Worm (Caenorhabditis elegans) whole organism, late embryonic: ENCODE results near the gene F55A11.7.
A peak's percentile ranks its signal among the peaks of the same experiment; 100 is the strongest.

Experiments used
- F13H6.1 ChIP-seq: sonication (generic microtip); optimal IDR thresholded peaks from 2 replicates; lab custom pipeline; 2016; ENCODE audit warnings: missing genetic modification characterization, missing compliant biosample characterization
- K09A11.1 ChIP-seq: sonication (generic microtip); optimal IDR thresholded peaks from 2 replicates; lab custom pipeline; 2017; ENCODE audit warnings: antibody characterized with exemption, mild to moderate bottlenecking, missing genetic modification characterization, missing compliant biosample characterization; ENCODE audit not compliant: insufficient read depth
- ama-1 ChIP-seq: fragments of 150-350 bp; optimal IDR thresholded peaks from 2 replicates; lab custom pipeline; 2014
- ceh-18 ChIP-seq: sonication (generic microtip); optimal IDR thresholded peaks from 2 replicates; lab custom pipeline; 2016; ENCODE audit warnings: missing genetic modification characterization, missing compliant biosample characterization
- ceh-24 ChIP-seq: sonication (generic microtip); optimal IDR thresholded peaks from 2 replicates; lab custom pipeline; 2016; ENCODE audit warnings: mild to moderate bottlenecking, missing genetic modification characterization, missing compliant biosample characterization
- ceh-30 ChIP-seq: fragments of 150-350 bp; optimal IDR thresholded peaks from 2 replicates; lab custom pipeline; 2014; ENCODE audit warnings: missing biosample characterization, missing genetic modification characterization
- che-1 ChIP-seq: sonication (generic microtip); optimal IDR thresholded peaks from 2 replicates; lab custom pipeline; 2016; ENCODE audit warnings: mild to moderate bottlenecking, missing genetic modification characterization, missing compliant biosample characterization
- dmd-4 ChIP-seq: sonication (generic microtip); optimal IDR thresholded peaks from 2 replicates; lab custom pipeline; 2016; ENCODE audit warnings: borderline replicate concordance, missing genetic modification characterization, missing compliant biosample characterization
- dve-1 ChIP-seq: sonication (generic microtip); optimal IDR thresholded peaks from 2 replicates; lab custom pipeline; 2017; ENCODE audit warnings: antibody characterized with exemption, mild to moderate bottlenecking, missing genetic modification characterization, missing compliant biosample characterization
- elt-2 ChIP-seq: sonication (generic microtip); optimal IDR thresholded peaks from 2 replicates; lab custom pipeline; 2016; ENCODE audit warnings: missing genetic modification reagents, missing genetic modification characterization, missing compliant biosample characterization
- elt-4 ChIP-seq: sonication (generic microtip); optimal IDR thresholded peaks from 2 replicates; lab custom pipeline; 2016; ENCODE audit warnings: missing genetic modification characterization, missing compliant biosample characterization
- ets-4 ChIP-seq: sonication (generic microtip); optimal IDR thresholded peaks from 2 replicates; lab custom pipeline; 2016; ENCODE audit warnings: missing genetic modification characterization, missing compliant biosample characterization
- eyg-1 ChIP-seq: sonication (generic microtip); optimal IDR thresholded peaks from 2 replicates; lab custom pipeline; 2016; ENCODE audit warnings: missing genotype, missing genetic modification characterization, missing compliant biosample characterization
- fax-1 ChIP-seq: sonication (generic microtip); optimal IDR thresholded peaks from 2 replicates; lab custom pipeline; 2016; ENCODE audit warnings: missing genotype, missing genetic modification characterization, missing compliant biosample characterization
- hlh-6 ChIP-seq: sonication (generic microtip); optimal IDR thresholded peaks from 2 replicates; lab custom pipeline; 2016; ENCODE audit warnings: missing genotype, missing genetic modification characterization, missing compliant biosample characterization
- hlh-8 ChIP-seq: sonication (generic microtip); optimal IDR thresholded peaks from 2 replicates; lab custom pipeline; 2016; ENCODE audit warnings: missing genotype, missing genetic modification characterization, missing compliant biosample characterization
- lim-6 ChIP-seq: sonication (generic microtip); optimal IDR thresholded peaks from 2 replicates; lab custom pipeline; 2016; ENCODE audit warnings: missing genetic modification characterization, missing compliant biosample characterization
- lin-11 ChIP-seq: fragments of 200-800 bp; sonication (Bioruptor generic); optimal IDR thresholded peaks from 2 replicates; lab custom pipeline; 2018; ENCODE audit warnings: mild to moderate bottlenecking, missing genetic modification characterization, missing compliant biosample characterization
- madf-2 ChIP-seq: sonication (generic microtip); optimal IDR thresholded peaks from 2 replicates; lab custom pipeline; 2017; ENCODE audit warnings: missing genetic modification characterization, missing compliant biosample characterization
- nhr-11 ChIP-seq: fragments of 150-350 bp; optimal IDR thresholded peaks from 2 replicates; lab custom pipeline; 2014; ENCODE audit warnings: missing biosample characterization, missing genetic modification characterization
- nhr-232 ChIP-seq: sonication (generic microtip); optimal IDR thresholded peaks from 2 replicates; lab custom pipeline; 2016; ENCODE audit warnings: missing genetic modification characterization, missing compliant biosample characterization
- npax-4 ChIP-seq: sonication (generic microtip); optimal IDR thresholded peaks from 2 replicates; lab custom pipeline; 2016; ENCODE audit warnings: missing genetic modification characterization, missing compliant biosample characterization
- odd-2 ChIP-seq: sonication (generic microtip); optimal IDR thresholded peaks from 2 replicates; lab custom pipeline; 2017; ENCODE audit warnings: antibody characterized with exemption, mild to moderate bottlenecking, missing genetic modification characterization, missing compliant biosample characterization
- pat-9 ChIP-seq: fragments of 200-800 bp; sonication (Bioruptor generic); optimal IDR thresholded peaks from 2 replicates; lab custom pipeline; 2018; ENCODE audit warnings: mild to moderate bottlenecking, missing genetic modification characterization, moderate library complexity, missing compliant biosample characterization
- pax-1 ChIP-seq: fragments of 150-350 bp; optimal IDR thresholded peaks from 2 replicates; lab custom pipeline; 2014; ENCODE audit warnings: missing biosample characterization, missing genetic modification characterization
- pqm-1 ChIP-seq: sonication (generic microtip); optimal IDR thresholded peaks from 2 replicates; lab custom pipeline; 2016; ENCODE audit warnings: missing genetic modification characterization, missing compliant biosample characterization
- ref-2 ChIP-seq: sonication (generic microtip); optimal IDR thresholded peaks from 2 replicates; lab custom pipeline; 2016; ENCODE audit warnings: missing genetic modification characterization, missing compliant biosample characterization
- rnt-1 ChIP-seq: sonication (generic microtip); optimal IDR thresholded peaks from 2 replicates; lab custom pipeline; 2016; ENCODE audit warnings: missing genetic modification characterization, missing compliant biosample characterization
- sdc-2 ChIP-seq: sonication (generic microtip); optimal IDR thresholded peaks from 2 replicates; lab custom pipeline; 2016; ENCODE audit warnings: missing genotype, missing genetic modification characterization, missing compliant biosample characterization
- tbx-2 ChIP-seq: sonication (generic microtip); optimal IDR thresholded peaks from 2 replicates; lab custom pipeline; 2016; ENCODE audit warnings: missing genetic modification characterization, missing compliant biosample characterization
- tbx-7 ChIP-seq: sonication (generic microtip); optimal IDR thresholded peaks from 2 replicates; lab custom pipeline; 2016; ENCODE audit warnings: missing genotype, missing genetic modification characterization, missing compliant biosample characterization
- ttx-3 ChIP-seq: sonication (generic microtip); optimal IDR thresholded peaks from 2 replicates; lab custom pipeline; 2016; ENCODE audit warnings: missing genetic modification reagents, missing genetic modification characterization, missing compliant biosample characterization
- unc-3 ChIP-seq, 2 experiments: fragments of 200-800 bp in 1 of 2; sonication (Bioruptor generic) in 1 of 2; sonication (generic microtip) in 1 of 2; conservative IDR thresholded peaks in 1 of 2; optimal IDR thresholded peaks in 1 of 2; 2 replicates each; pipeline versions ENCODE4 v1.3.6 to Lab custom; 2016 to 2022; ENCODE audit warnings: missing compliant biosample characterization in 2 of 2, missing genetic modification characterization in 2 of 2, missing genetic modification reagents in 1 of 2
- unc-42 ChIP-seq: sonication (generic microtip); optimal IDR thresholded peaks from 2 replicates; lab custom pipeline; 2016; ENCODE audit warnings: missing genotype, missing genetic modification characterization, missing compliant biosample characterization
- unc-86 ChIP-seq: sonication (generic microtip); optimal IDR thresholded peaks from 2 replicates; lab custom pipeline; 2016; ENCODE audit warnings: missing genetic modification characterization, missing compliant biosample characterization
- zip-5 ChIP-seq: sonication (generic microtip); optimal IDR thresholded peaks from 2 replicates; lab custom pipeline; 2016; ENCODE audit warnings: missing genetic modification characterization, missing compliant biosample characterization
- ztf-16 ChIP-seq: sonication (generic microtip); optimal IDR thresholded peaks from 2 replicates; lab custom pipeline; 2017; ENCODE audit warnings: missing genetic modification characterization, missing compliant biosample characterization

F55A11.7 gene

DNA sequence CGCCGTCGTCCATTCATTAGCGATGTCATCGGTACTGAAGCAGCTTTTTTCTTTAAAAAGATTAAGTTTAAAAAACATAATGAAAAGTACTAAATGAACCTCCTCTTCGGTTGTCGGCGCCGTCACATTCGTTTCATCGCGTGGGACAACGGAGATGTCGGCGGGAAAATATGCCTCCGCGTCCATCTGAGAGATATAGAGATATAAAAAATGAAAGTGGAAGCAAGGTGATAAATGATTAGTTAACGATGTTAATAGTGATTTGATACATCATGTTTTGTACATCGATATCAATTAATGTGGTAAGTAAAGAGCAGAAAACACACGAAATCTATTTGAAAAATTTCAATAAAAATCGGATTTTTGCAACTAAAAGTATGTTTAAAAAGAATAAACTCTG lies at the start of gene F55A11.7:
Gene F55A11.7 (minus strand): TSS at position 186 of the 400 bp plus-strand sequence.
- TF ChIP-seq npax-4 (no peak), elt-4 (tag; lab: Kevin White, UChicago) (no peak), unc-3 (GFP tag; conservative IDR thresholded peaks at IDR 0.05; lab: Robert Waterston, UW) (no peak), unc-3 (tag; optimal IDR thresholded peaks at IDR 0.05; lab: Kevin White, UChicago) (no peak), odd-2 (no peak), K09A11.1 (no peak), pax-1 (tag; lab: Kevin White, UChicago) (no peak)

DNA sequence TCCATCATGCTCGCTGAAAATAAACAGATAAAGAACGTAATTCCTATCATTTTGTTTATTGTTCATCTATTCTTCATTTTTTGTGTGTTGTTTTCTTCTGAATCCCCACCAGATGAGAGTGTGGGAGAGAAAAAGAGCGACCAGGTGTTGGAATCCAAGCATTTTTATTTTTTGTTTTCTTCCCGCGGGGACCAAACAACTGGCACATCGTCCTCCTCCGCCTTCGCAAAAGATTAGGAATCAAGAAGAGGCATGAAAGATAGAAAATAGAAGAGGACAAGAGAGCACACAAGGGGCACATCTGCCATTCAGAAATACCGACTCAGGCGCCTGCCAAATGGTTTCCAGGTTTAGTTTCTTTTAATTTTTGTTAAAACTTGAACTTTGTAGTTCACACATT lies 48.8 kb upstream of the F55A11.7 start, which contains the start of gene R13H4.2:
Gene R13H4.2 (plus strand): TSS at position 319 of the 400 bp plus-strand sequence.
- TF ChIP-seq ceh-18 (tag; lab: Kevin White, UChicago) (peak; percentile 55), unc-3 (GFP tag; conservative IDR thresholded peaks at IDR 0.05; lab: Robert Waterston, UW) (no peak), unc-3 (tag; optimal IDR thresholded peaks at IDR 0.05; lab: Kevin White, UChicago) (no peak)
- TF ChIP-seq, all 69 proteins: peak for 1

DNA sequence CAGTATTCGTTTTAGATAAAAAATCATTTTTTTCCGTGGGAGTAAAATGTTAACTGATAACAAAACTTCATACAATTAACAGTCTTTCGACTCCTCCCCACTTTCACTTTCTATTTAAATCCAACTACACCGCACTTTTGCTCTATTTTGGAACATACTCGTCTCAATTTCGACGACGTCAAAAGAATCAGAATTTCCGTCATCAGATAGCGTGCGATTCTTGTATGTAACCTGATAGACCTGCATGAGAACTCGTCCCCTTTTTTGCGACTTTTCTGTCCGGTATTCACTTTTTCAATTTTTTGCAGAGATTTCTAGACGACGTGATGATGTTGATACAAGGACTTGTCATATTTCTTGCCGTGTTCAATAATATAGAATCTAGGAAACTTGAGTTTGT lies 46.1 kb upstream of the F55A11.7 start, which contains the start of gene pho-8:
Gene pho-8 (plus strand): TSS at position 301 of the 400 bp plus-strand sequence.
- TF ChIP-seq lim-6 = no peak
- no peak for TF ChIP-seq lin-11 (tag; lab: Kevin White, UChicago)
- no peak for TF ChIP-seq ref-2
- no peak for TF ChIP-seq hlh-6 (tag; lab: Kevin White, UChicago)
- TF ChIP-seq elt-2 (tag; lab: Kevin White, UChicago) = no peak
- TF ChIP-seq ttx-3 (tag; lab: Kevin White, UChicago) = no peak
- TF ChIP-seq hlh-8 (tag; lab: Kevin White, UChicago) = no peak
- no peak for TF ChIP-seq ets-4 (tag; lab: Kevin White, UChicago)
- no peak for TF ChIP-seq unc-86
- TF ChIP-seq rnt-1 (tag; lab: Kevin White, UChicago) = no peak
- no peak for TF ChIP-seq F13H6.1 (tag; lab: Kevin White, UChicago)
- no peak for TF ChIP-seq dmd-4 (tag; lab: Kevin White, UChicago)
- no peak for TF ChIP-seq madf-2 (tag; lab: Kevin White, UChicago)
- TF ChIP-seq nhr-232 (tag; lab: Kevin White, UChicago) = no peak
- TF ChIP-seq ztf-16 = no peak
- TF ChIP-seq, all 69 proteins: peak for 0

DNA sequence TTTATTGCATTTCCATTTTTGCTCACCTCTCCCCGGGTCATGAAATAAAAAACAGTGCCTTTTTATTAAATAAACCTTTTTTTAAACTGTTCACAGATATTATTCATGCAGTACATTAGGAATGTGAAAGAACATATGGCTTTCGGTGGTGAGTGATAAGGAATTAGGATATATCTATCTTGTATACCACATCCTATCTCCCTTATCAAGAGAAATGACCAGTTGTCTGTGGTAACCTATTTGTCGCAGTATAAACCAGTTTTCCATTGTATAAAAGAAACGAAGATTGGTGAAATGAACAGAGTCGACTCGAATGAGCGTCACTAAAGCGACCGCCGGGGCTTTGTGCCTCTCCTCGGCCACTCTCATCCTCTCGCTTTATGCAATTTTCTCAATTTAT lies 42.0 kb upstream of the F55A11.7 start, which contains the start of gene col-158:
Gene col-158 (plus strand): TSS at position 301 of the 400 bp plus-strand sequence.
- TF ChIP-seq pat-9 (tag; lab: Kevin White, UChicago) (no peak), zip-5 (tag; lab: Kevin White, UChicago) (no peak), pqm-1 (tag; lab: Kevin White, UChicago) (no peak), elt-4 (tag; lab: Kevin White, UChicago) (no peak), F13H6.1 (tag; lab: Kevin White, UChicago) (no peak), K09A11.1 (no peak), tbx-2 (tag; lab: Kevin White, UChicago) (no peak), ets-4 (tag; lab: Kevin White, UChicago) (no peak), ceh-30 (tag; lab: Kevin White, UChicago) (no peak), fax-1 (no peak), ceh-24 (tag; lab: Kevin White, UChicago) (no peak), pax-1 (tag; lab: Kevin White, UChicago) (no peak), ama-1 (lab: Kevin White, UChicago) (no peak), dve-1 (no peak)

DNA sequence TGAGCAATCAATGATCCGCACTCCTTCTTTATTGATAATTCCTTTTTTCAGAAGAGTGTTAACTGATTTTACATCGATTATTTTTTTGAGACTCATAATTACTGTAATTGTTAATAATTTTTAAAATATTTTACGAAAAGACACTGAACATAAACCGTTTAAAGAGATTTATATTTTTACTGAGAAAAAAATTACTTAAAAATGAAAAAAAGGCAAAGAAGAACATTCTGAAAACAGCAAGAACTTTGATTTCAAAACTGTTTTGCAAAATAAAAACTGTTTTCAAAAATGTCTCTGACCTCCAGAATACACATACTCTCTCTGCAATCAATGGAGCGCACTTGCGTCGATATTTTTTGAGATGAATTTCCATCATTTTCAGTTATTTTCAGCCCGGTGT lies 39.7 kb upstream of the F55A11.7 start, which contains the start of the genes mpst-1 and D2023.6:
Gene mpst-1 (minus strand): TSS at position 101 of the 400 bp plus-strand sequence.
Gene D2023.6 (plus strand): TSS at position 388 of the 400 bp plus-strand sequence.
- TF ChIP-seq che-1 (tag; lab: Kevin White, UChicago) (no peak), unc-42 (tag; lab: Kevin White, UChicago) (no peak), sdc-2 (tag; lab: Kevin White, UChicago) (no peak), fax-1 (no peak), eyg-1 (no peak), nhr-11 (tag; lab: Kevin White, UChicago) (no peak), tbx-7 (tag; lab: Kevin White, UChicago) (no peak)
